Worm (Caenorhabditis elegans) whole organism, L1 larva: ENCODE data around the gene hst-3.2.

Source experiments
- C34B4.2 ChIP-seq: sonication (generic microtip); optimal IDR thresholded peaks from 2 replicates; lab custom pipeline; 2017; ENCODE audit warnings: mild to moderate bottlenecking, missing genetic modification characterization, missing compliant biosample characterization
- ces-1 ChIP-seq: fragments of 150-350 bp; optimal IDR thresholded peaks from 2 replicates; lab custom pipeline; 2014; ENCODE audit warnings: missing biosample characterization, missing genetic modification reagents, missing genetic modification characterization
- egl-13 ChIP-seq: sonication (generic microtip); optimal IDR thresholded peaks from 2 replicates; lab custom pipeline; 2016; ENCODE audit warnings: missing genotype, missing genetic modification reagents, missing genetic modification characterization, missing compliant biosample characterization
- egl-27 ChIP-seq, 2 experiments: fragments of 150-350 bp in 1 of 2; sonication (generic microtip); optimal IDR thresholded peaks; 3 replicates each; lab custom pipeline; 2017 to 2018; ENCODE audit warnings: missing biosample characterization in 2 of 2, missing genetic modification characterization in 2 of 2, missing genetic modification reagents in 2 of 2
- fos-1 ChIP-seq: fragments of 150-350 bp; optimal IDR thresholded peaks from 2 replicates; lab custom pipeline; 2014; ENCODE audit warnings: missing biosample characterization, missing genetic modification characterization
- jun-1 ChIP-seq: fragments of 150-350 bp; optimal IDR thresholded peaks from 2 replicates; lab custom pipeline; 2014; ENCODE audit warnings: missing biosample characterization, missing genetic modification reagents, missing genetic modification characterization
- nhr-11 ChIP-seq: fragments of 150-350 bp; optimal IDR thresholded peaks from 2 replicates; lab custom pipeline; 2014; ENCODE audit warnings: missing biosample characterization, missing genetic modification characterization
- pqm-1 ChIP-seq: sonication (generic microtip); optimal IDR thresholded peaks from 3 replicates; lab custom pipeline; 2017; ENCODE audit warnings: missing biosample characterization, missing genetic modification characterization
- ztf-11 ChIP-seq, 2 experiments: sonication (generic microtip); optimal IDR thresholded peaks; 2 replicates each; lab custom pipeline; 2016 to 2017; ENCODE audit warnings: missing genetic modification characterization in 2 of 2, missing biosample characterization in 1 of 2, missing compliant biosample characterization in 1 of 2

ce11 chrX:2945950-2946349, 22.2 kb upstream of the hst-3.2 start:
- TF ChIP-seq ces-1 (GFP tag; lab: Kevin White, UChicago), result no peak
- TF ChIP-seq fos-1 (tag; lab: Kevin White, UChicago), result no peak
- TF ChIP-seq nhr-11, result no peak
- no peak for TF ChIP-seq egl-13
- TF ChIP-seq ztf-11 (tag; optimal IDR thresholded peaks at IDR 0.05; lab: Kevin White, UChicago), result no peak
- TF ChIP-seq jun-1 (tag; lab: Kevin White, UChicago), result no peak
- no peak for TF ChIP-seq C34B4.2 (tag; lab: Kevin White, UChicago)
- no peak for TF ChIP-seq pqm-1
- TF ChIP-seq egl-27 (tag; optimal IDR thresholded peaks at IDR 0.05; lab: Kevin White, UChicago), result no peak
